Fruit fly (Drosophila melanogaster): Measurements from ENCODE around the gene CG9674.

DNA sequence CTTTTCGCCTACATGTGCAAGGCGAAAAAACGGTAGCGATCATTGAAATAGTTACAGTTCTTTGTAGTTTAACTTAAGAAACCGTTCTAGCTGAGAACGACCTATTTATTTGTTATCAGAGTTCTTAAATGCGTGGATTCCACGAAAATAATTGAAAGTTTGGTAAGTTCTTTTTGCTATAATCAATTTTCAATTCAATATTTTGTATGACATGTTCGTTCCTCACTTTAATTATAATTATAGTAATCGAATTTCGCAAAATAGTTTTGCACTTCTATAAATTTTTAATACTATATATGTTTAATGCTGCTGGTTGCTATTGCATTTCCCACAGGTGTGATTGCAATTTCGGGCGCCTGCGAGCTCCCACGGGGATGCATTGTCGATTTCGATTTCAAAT lies 59.2 kb downstream of the CG9674 start:
- TF ChIP-seq CG8478 (optimal IDR thresholded peaks at IDR 0.05) = no peak
- TF ChIP-seq CTCF (optimal IDR thresholded peaks at IDR 0.05) = no peak
